Fruit fly (Drosophila melanogaster): ENCODE measurements around the gene Diap1.
A peak's percentile ranks its signal among the peaks of the same experiment; 100 is the strongest.

Diap1 gene

DNA sequence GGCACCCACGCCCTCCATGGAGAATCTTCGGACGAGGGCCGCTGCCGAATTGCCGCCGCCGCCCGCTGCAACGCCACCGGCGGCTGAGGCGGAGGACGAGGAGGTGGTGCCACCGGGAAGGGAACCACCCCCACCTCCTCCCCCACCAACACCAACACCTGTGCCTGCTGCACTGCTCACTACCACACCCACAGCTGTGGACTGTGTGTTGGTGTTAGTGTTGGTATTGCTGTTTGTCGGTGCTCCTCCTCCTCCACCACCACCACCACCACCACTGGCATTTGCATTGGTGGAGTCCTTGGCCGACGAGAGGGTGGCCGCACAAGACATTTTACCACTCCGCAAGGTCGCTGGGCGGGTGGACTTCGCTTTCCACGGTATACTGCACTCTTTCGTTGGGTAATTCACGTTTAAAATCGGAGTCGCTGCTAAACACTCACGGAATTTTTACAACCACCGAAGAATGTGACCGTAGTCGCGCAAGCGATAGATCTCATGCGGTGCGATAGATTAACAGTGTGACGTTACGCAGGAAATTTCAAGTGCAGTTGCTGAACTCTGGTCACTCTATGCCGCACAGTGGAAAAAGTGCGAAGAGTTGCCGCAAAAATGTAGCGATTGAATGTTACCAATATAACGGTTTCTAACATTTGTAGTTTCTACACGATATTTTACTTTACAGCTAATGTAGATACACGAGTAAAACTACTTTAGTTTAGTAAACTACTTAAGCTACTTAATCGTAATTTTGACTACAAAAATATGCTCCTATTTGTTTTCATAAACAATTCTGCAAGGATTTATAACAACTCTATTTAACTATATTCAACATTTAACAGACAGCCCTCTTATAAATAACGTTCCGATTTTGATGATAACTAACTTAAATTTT lies 39.3 kb downstream of the Diap1 start, which contains the start of gene mib1 (continued):
- TF ChIP-seq CG4617 (GFP tag; optimal IDR thresholded peaks at IDR 0.05; ENCODE audit: borderline replicate concordance) (peak; percentile 75), en (GFP tag; optimal IDR thresholded peaks at IDR 0.05) (no peak), onecut (GFP tag; IDR thresholded peaks at IDR 0.05) (peak; percentile 37; the same call in 1 of the 2 replicates), Jarid2 (GFP tag; optimal IDR thresholded peaks at IDR 0.05) (peak; percentile 70), Six4 (GFP tag; optimal IDR thresholded peaks at IDR 0.05) (no peak), sd (tag; optimal IDR thresholded peaks at IDR 0.05) (peak; percentile 99), CG12942 (GFP tag; optimal IDR thresholded peaks at IDR 0.05) (no peak), Ravus (GFP tag; IDR thresholded peaks at IDR 0.05) (no peak), CG7928 (GFP tag; optimal IDR thresholded peaks at IDR 0.05) (no peak), CG18599 (GFP tag; optimal IDR thresholded peaks at IDR 0.05) (peak; percentile 23), CG10267 (tag; optimal IDR thresholded peaks at IDR 0.05) (peak; percentile 79), Dbx (GFP tag; IDR thresholded peaks at IDR 0.05) (0 out of 3 replicates have a peak, but pooled peaks have one; percentile 5), Meics (GFP tag; optimal IDR thresholded peaks at IDR 0.05) (peak; percentile 13), repo (GFP tag; optimal IDR thresholded peaks at IDR 0.05) (no peak), rib (GFP tag; IDR thresholded peaks at IDR 0.05) (0 out of 2 replicates have a peak, but pooled peaks have one; percentile 16), Nf-YB (GFP tag; optimal IDR thresholded peaks at IDR 0.05) (peak; percentile 19), esg (GFP tag; conservative IDR thresholded peaks at IDR 0.05) (no peak), CG16813 (GFP tag; IDR thresholded peaks at IDR 0.05; ENCODE audit: partially characterized antibody) (peak; percentile 92), tap (tag; optimal IDR thresholded peaks at IDR 0.05) (no peak), mirr (GFP tag; optimal IDR thresholded peaks at IDR 0.05) (peak; percentile 45), ro (GFP tag; IDR thresholded peaks at IDR 0.05) (no peak), nmo (GFP tag; optimal IDR thresholded peaks at IDR 0.05) (peak; percentile 90), MESR4 (GFP tag; optimal IDR thresholded peaks at IDR 0.05) (peak; percentile 99), CG2116 (GFP tag; optimal IDR thresholded peaks at IDR 0.05) (peak; percentile 47), CG12236 (GFP tag; optimal IDR thresholded peaks at IDR 0.05) (no peak), Mad (GFP tag; optimal IDR thresholded peaks at IDR 0.05) (no peak), CrebB (tag; optimal IDR thresholded peaks at IDR 0.05) (peak; percentile 74), vnd (GFP tag; IDR thresholded peaks at IDR 0.05; ENCODE audit: partially characterized antibody) (peak; percentile 82), dmrt11E (tag; optimal IDR thresholded peaks at IDR 0.05) (peak; percentile 1), lmd (GFP tag; IDR thresholded peaks at IDR 0.05) (peak; percentile 39; the same call in 1 of the 2 replicates), gcm2 (GFP tag; optimal IDR thresholded peaks at IDR 0.05) (no peak), CG6254 (GFP tag; optimal IDR thresholded peaks at IDR 0.05) (no peak), CG10209 (GFP tag; optimal IDR thresholded peaks at IDR 0.05) (no peak), HHEX (GFP tag; optimal IDR thresholded peaks at IDR 0.05) (peak; percentile 28), Myb (GFP tag; optimal IDR thresholded peaks at IDR 0.05) (peak; percentile 91), Dad (GFP tag; optimal IDR thresholded peaks at IDR 0.05) (peak; percentile 42), Opbp (GFP tag; IDR thresholded peaks at IDR 0.05; ENCODE audit: partially characterized antibody) (peak; percentile 95), nerfin-1 (tag; optimal IDR thresholded peaks at IDR 0.05) (peak; percentile 100), CG17829 (tag; optimal IDR thresholded peaks at IDR 0.05) (peak; percentile 38), Hmr (GFP tag; optimal IDR thresholded peaks at IDR 0.05) (peak; percentile 91), zf30C (GFP tag; optimal IDR thresholded peaks at IDR 0.05) (peak; percentile 19), CG14441 (GFP tag; IDR thresholded peaks at IDR 0.05) (0 out of 2 replicates have a peak, but pooled peaks have one; percentile 5), Sry-δ (GFP tag; optimal IDR thresholded peaks at IDR 0.05) (peak; percentile 79), gsb-n (tag; optimal IDR thresholded peaks at IDR 0.05) (peak; percentile 55), sim (GFP tag; IDR thresholded peaks at IDR 0.05) (no peak), pho (GFP tag; optimal IDR thresholded peaks at IDR 0.05) (peak; percentile 38), CG10431 (GFP tag; optimal IDR thresholded peaks at IDR 0.05) (no peak), shn (GFP tag; optimal IDR thresholded peaks at IDR 0.05) (peak; percentile 27)
